Fruit fly (Drosophila melanogaster) whole organism, embryonic: ENCODE measurements around the gene CG43221.

Experiments used
- B-H1 ChIP-seq: fragments of 200-800 bp; sonication (Bioruptor generic); IDR thresholded peaks from 3 replicates; pipeline ENCODE4 v1.3.6; 2022; ENCODE audit warnings: missing biosample characterization, missing genetic modification characterization
- CG10366 ChIP-seq: fragments of 200-800 bp; sonication (Bioruptor generic); IDR thresholded peaks from 2 replicates; pipeline ENCODE4 v1.3.6; 2022; ENCODE audit warnings: missing biosample characterization, missing genetic modification characterization
- CG10654 ChIP-seq: fragments of 200-800 bp; sonication (Bioruptor generic); optimal IDR thresholded peaks from 2 replicates; lab custom pipeline; 2016; ENCODE audit warnings: missing biosample characterization, missing genetic modification characterization
- CG12104 ChIP-seq: fragments of 200-800 bp; sonication (Bioruptor generic); optimal IDR thresholded peaks from 3 replicates; lab custom pipeline; 2016; ENCODE audit warnings: missing biosample characterization, missing genetic modification characterization
- CG14860 ChIP-seq: fragments of 200-800 bp; sonication (Bioruptor generic); IDR thresholded peaks from 3 replicates; pipeline ENCODE4 v1.3.6; 2022; ENCODE audit warnings: missing biosample characterization, missing genetic modification characterization; ENCODE audit not compliant: partially characterized antibody
- CG15073 ChIP-seq: fragments of 200-800 bp; sonication (Bioruptor generic); optimal IDR thresholded peaks from 2 replicates; lab custom pipeline; 2016; ENCODE audit warnings: missing biosample characterization, missing genetic modification characterization
- CG17359 ChIP-seq: fragments of 200-800 bp; sonication (Bioruptor generic); optimal IDR thresholded peaks from 3 replicates; lab custom pipeline; 2018; ENCODE audit warnings: missing biosample characterization, mild to moderate bottlenecking, missing genetic modification characterization, moderate library complexity
- CG18764 ChIP-seq: fragments of 200-800 bp; sonication (Bioruptor generic); optimal IDR thresholded peaks from 3 replicates; lab custom pipeline; 2016; ENCODE audit warnings: missing biosample characterization, missing genetic modification characterization
- CG30431 ChIP-seq: fragments of 200-800 bp; sonication (Bioruptor generic); optimal IDR thresholded peaks from 2 replicates; lab custom pipeline; 2017; ENCODE audit warnings: missing biosample characterization, missing genetic modification characterization
- CG31365 ChIP-seq: fragments of 200-800 bp; sonication (Bioruptor generic); optimal IDR thresholded peaks from 2 replicates; lab custom pipeline; 2018; ENCODE audit warnings: missing biosample characterization, mild to moderate bottlenecking, missing genetic modification characterization
- CG32532 ChIP-seq: fragments of 200-800 bp; sonication (Bioruptor generic); IDR thresholded peaks from 2 replicates; pipeline ENCODE4 v1.3.6; 2022; ENCODE audit warnings: missing biosample characterization, missing genetic modification characterization
- CG32767 ChIP-seq: fragments of 200-800 bp; sonication (Bioruptor generic); IDR thresholded peaks from 2 replicates; pipeline ENCODE4 v1.3.6; 2022; ENCODE audit warnings: missing biosample characterization, missing genetic modification characterization
- CG33557 ChIP-seq: fragments of 200-800 bp; sonication (Bioruptor generic); optimal IDR thresholded peaks from 2 replicates; lab custom pipeline; 2019; ENCODE audit warnings: missing biosample characterization, mild to moderate bottlenecking, missing genetic modification characterization, moderate library complexity
- CG4360 ChIP-seq: fragments of 200-800 bp; sonication (Bioruptor generic); IDR thresholded peaks from 2 replicates; pipeline ENCODE4 v1.3.6; 2022; ENCODE audit warnings: missing biosample characterization, missing genetic modification characterization
- CG4820 ChIP-seq: fragments of 200-800 bp; sonication (Bioruptor generic); optimal IDR thresholded peaks from 3 replicates; lab custom pipeline; 2016; ENCODE audit warnings: missing biosample characterization, missing genetic modification characterization
- CG5245 ChIP-seq: fragments of 200-800 bp; sonication (Bioruptor generic); optimal IDR thresholded peaks from 3 replicates; lab custom pipeline; 2016; ENCODE audit warnings: missing biosample characterization, missing genetic modification characterization
- CG6272 ChIP-seq: fragments of 200-800 bp; sonication (Bioruptor generic); IDR thresholded peaks from 2 replicates; pipeline ENCODE4 v1.3.6; 2022; ENCODE audit warnings: missing biosample characterization, missing genetic modification characterization
- CG7271 ChIP-seq: fragments of 200-800 bp; sonication (Bioruptor generic); optimal IDR thresholded peaks from 2 replicates; lab custom pipeline; 2018; ENCODE audit warnings: missing biosample characterization, mild to moderate bottlenecking, missing genetic modification characterization, moderate library complexity
- CG8944 ChIP-seq: fragments of 200-800 bp; sonication (Bioruptor generic); optimal IDR thresholded peaks from 3 replicates; lab custom pipeline; 2016; ENCODE audit warnings: missing biosample characterization, missing genetic modification characterization
- CG9437 ChIP-seq: fragments of 200-800 bp; sonication (Bioruptor generic); optimal IDR thresholded peaks from 2 replicates; lab custom pipeline; 2018; ENCODE audit warnings: missing biosample characterization, mild to moderate bottlenecking, missing genetic modification characterization
- CG9817 ChIP-seq: fragments of 200-800 bp; sonication (Bioruptor generic); optimal IDR thresholded peaks from 2 replicates; lab custom pipeline; 2018; ENCODE audit warnings: missing biosample characterization, mild to moderate bottlenecking, missing genetic modification characterization, moderate library complexity
- D ChIP-seq, 2 experiments: fragments of 200-800 bp in 1 of 2; fragments of >200 bp in 1 of 2; sonication (Bioruptor generic) in 1 of 2; optimal IDR thresholded peaks; 2 replicates in 1 of 2; 3 replicates in 1 of 2; lab custom pipeline; 2017; ENCODE audit warnings: mild to moderate bottlenecking in 1 of 2, missing biosample characterization in 1 of 2, missing genetic modification characterization in 1 of 2, missing genetic modification reagents in 1 of 2
- Dll ChIP-seq: fragments of 200-800 bp; sonication (Bioruptor generic); IDR thresholded peaks from 4 replicates; pipeline ENCODE4 v1.3.6; 2022; ENCODE audit warnings: missing biosample characterization, missing genetic modification characterization; ENCODE audit not compliant: partially characterized antibody
- MESR4 ChIP-seq: fragments of 200-800 bp; sonication (Bioruptor generic); optimal IDR thresholded peaks from 2 replicates; lab custom pipeline; 2018; ENCODE audit warnings: missing biosample characterization, mild to moderate bottlenecking, missing genetic modification characterization, moderate library complexity
- Mad ChIP-seq: fragments of 200-800 bp; sonication (Bioruptor generic); optimal IDR thresholded peaks from 2 replicates; lab custom pipeline; 2016; ENCODE audit warnings: missing biosample characterization, missing genetic modification characterization
- NC2β ChIP-seq: fragments of 200-800 bp; sonication (Bioruptor generic); optimal IDR thresholded peaks from 2 replicates; lab custom pipeline; 2016; ENCODE audit warnings: missing biosample characterization, missing genetic modification characterization
- Pdp1 ChIP-seq, 2 experiments: fragments of 200-800 bp; sonication (Bioruptor generic); optimal IDR thresholded peaks; 3 replicates each; lab custom pipeline; 2016; ENCODE audit warnings: missing biosample characterization in 2 of 2, missing genetic modification characterization in 2 of 2, mild to moderate bottlenecking in 1 of 2, moderate library complexity in 1 of 2
- Scr ChIP-seq: fragments of 200-800 bp; sonication (Bioruptor generic); IDR thresholded peaks from 2 replicates; pipeline ENCODE4 v1.3.6; 2022; ENCODE audit warnings: missing biosample characterization, missing genetic modification characterization; ENCODE audit not compliant: partially characterized antibody
- Sox102F ChIP-seq: fragments of 200-800 bp; sonication (Bioruptor generic); optimal IDR thresholded peaks from 2 replicates; lab custom pipeline; 2018; ENCODE audit warnings: missing biosample characterization, mild to moderate bottlenecking, missing genetic modification characterization, moderate library complexity
- amos ChIP-seq: fragments of 200-800 bp; sonication (Bioruptor generic); IDR thresholded peaks from 2 replicates; pipeline ENCODE4 v1.3.6; 2022; ENCODE audit warnings: missing biosample characterization, missing genetic modification characterization; ENCODE audit not compliant: partially characterized antibody
- chm ChIP-seq: fragments of 200-800 bp; sonication (Bioruptor generic); IDR thresholded peaks from 2 replicates; pipeline ENCODE4 v1.3.6; 2022; ENCODE audit warnings: missing biosample characterization, missing genetic modification characterization
- ci ChIP-seq: fragments of 200-800 bp; sonication (Bioruptor generic); IDR thresholded peaks from 3 replicates; pipeline ENCODE4 v1.3.6; 2022; ENCODE audit warnings: missing biosample characterization, missing genetic modification characterization
- da ChIP-seq: fragments of 200-800 bp; sonication (Bioruptor generic); optimal IDR thresholded peaks from 2 replicates; lab custom pipeline; 2016; ENCODE audit warnings: missing biosample characterization, missing genetic modification characterization
- disco-r ChIP-seq: fragments of 200-800 bp; sonication (Bioruptor generic); optimal IDR thresholded peaks from 2 replicates; lab custom pipeline; 2016; ENCODE audit warnings: missing biosample characterization, missing genetic modification characterization
- gce ChIP-seq: fragments of 200-800 bp; sonication (Bioruptor generic); IDR thresholded peaks from 3 replicates; pipeline ENCODE4 v1.3.6; 2022; ENCODE audit warnings: missing biosample characterization, missing genetic modification characterization
- hth ChIP-seq: fragments of >200 bp; optimal IDR thresholded peaks from 2 replicates; lab custom pipeline; 2017; ENCODE audit warnings: inconsistent platforms
- jing ChIP-seq: fragments of 200-800 bp; sonication (Bioruptor generic); optimal IDR thresholded peaks from 2 replicates; lab custom pipeline; 2018; ENCODE audit warnings: missing biosample characterization, mild to moderate bottlenecking, missing genetic modification characterization
- kah ChIP-seq: fragments of 200-800 bp; sonication (Bioruptor generic); optimal IDR thresholded peaks from 2 replicates; lab custom pipeline; 2018; ENCODE audit warnings: missing biosample characterization, mild to moderate bottlenecking, missing genetic modification characterization
- knrl ChIP-seq: fragments of 200-800 bp; sonication (Bioruptor generic); IDR thresholded peaks from 3 replicates; pipeline ENCODE4 v1.3.6; 2022; ENCODE audit warnings: missing biosample characterization, missing genetic modification characterization; ENCODE audit not compliant: partially characterized antibody
- lab ChIP-seq: fragments of 200-800 bp; sonication (Bioruptor generic); optimal IDR thresholded peaks from 3 replicates; lab custom pipeline; 2017; ENCODE audit warnings: missing biosample characterization, missing genetic modification characterization, mild to moderate bottlenecking, moderate library complexity, missing genetic modification reagents
- lbe ChIP-seq: fragments of 200-800 bp; sonication (Bioruptor generic); optimal IDR thresholded peaks from 2 replicates; lab custom pipeline; 2016; ENCODE audit warnings: missing biosample characterization, mild to moderate bottlenecking, missing genetic modification characterization
- lmd ChIP-seq: fragments of 200-800 bp; sonication (Bioruptor generic); IDR thresholded peaks from 2 replicates; pipeline ENCODE4 v1.3.6; 2022; ENCODE audit warnings: missing biosample characterization, missing genetic modification characterization
- lola ChIP-seq, 3 experiments: fragments of >200 bp in 2 of 3; fragments of 200-800 bp in 1 of 3; sonication (Bioruptor generic) in 1 of 3; optimal IDR thresholded peaks; 2 replicates each; lab custom pipeline; 2017 to 2019; ENCODE audit warnings: missing biosample characterization in 3 of 3, missing genetic modification characterization in 3 of 3, mild to moderate bottlenecking in 1 of 3, moderate library complexity in 1 of 3
- maf-S ChIP-seq: fragments of 200-800 bp; sonication (Bioruptor generic); optimal IDR thresholded peaks from 2 replicates; lab custom pipeline; 2016; ENCODE audit warnings: missing biosample characterization, missing genetic modification characterization
- org-1 ChIP-seq: fragments of 200-800 bp; sonication (Bioruptor generic); optimal IDR thresholded peaks from 2 replicates; lab custom pipeline; 2017; ENCODE audit warnings: missing biosample characterization, missing genetic modification characterization
- pum ChIP-seq: fragments of 200-800 bp; sonication (Bioruptor generic); optimal IDR thresholded peaks from 2 replicates; lab custom pipeline; 2016; ENCODE audit warnings: missing biosample characterization, missing genetic modification characterization
- pzg ChIP-seq: fragments of 200-800 bp; sonication (Bioruptor generic); optimal IDR thresholded peaks from 3 replicates; lab custom pipeline; 2018; ENCODE audit warnings: missing biosample characterization, mild to moderate bottlenecking, missing genetic modification characterization, moderate library complexity
- sima ChIP-seq: fragments of 200-800 bp; sonication (Bioruptor generic); optimal IDR thresholded peaks from 2 replicates; lab custom pipeline; 2016; ENCODE audit warnings: missing biosample characterization, missing genetic modification characterization
- stc ChIP-seq: fragments of 200-800 bp; sonication (Bioruptor generic); IDR thresholded peaks from 2 replicates; pipeline ENCODE4 v1.3.6; 2022; ENCODE audit warnings: missing biosample characterization, missing genetic modification characterization
- tup ChIP-seq: fragments of 200-800 bp; sonication (Bioruptor generic); optimal IDR thresholded peaks from 2 replicates; lab custom pipeline; 2016; ENCODE audit warnings: missing biosample characterization, mild to moderate bottlenecking, missing genetic modification characterization, moderate library complexity
- vvl ChIP-seq: fragments of 200-800 bp; sonication (Bioruptor generic); IDR thresholded peaks from 2 replicates; pipeline ENCODE4 v1.3.6; 2022; ENCODE audit warnings: missing biosample characterization, missing genetic modification characterization

CG43221 gene

DNA sequence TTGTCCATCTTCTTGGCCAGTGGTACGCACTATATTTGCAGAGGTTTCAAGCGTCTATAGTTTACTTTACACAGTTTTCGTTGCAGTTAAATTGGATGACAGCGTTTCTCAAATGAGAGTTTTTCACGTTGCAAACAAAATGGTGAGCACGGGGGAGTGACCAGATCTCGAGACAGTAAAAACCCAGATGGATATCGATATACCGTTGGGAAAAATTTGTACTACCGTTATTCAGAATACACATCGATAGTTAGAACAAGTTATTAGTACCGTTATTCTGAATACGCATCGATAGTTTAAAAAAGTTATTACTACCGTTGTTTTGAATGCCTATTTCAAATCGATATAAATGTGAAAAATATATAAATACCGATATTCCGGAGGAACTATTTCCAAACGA lies 7.8 kb upstream of the CG43221 start, which contains the start of gene cass (continued):
- no peak for TF ChIP-seq CG10366
- TF ChIP-seq knrl (GFP tag; lab: Robert Waterston, UW): peak; percentile 91
- peak; percentile 93 for TF ChIP-seq Scr (GFP tag; lab: Robert Waterston, UW)
- no peak for TF ChIP-seq da (GFP tag; lab: Kevin White, UChicago)
- TF ChIP-seq CG5245: no peak
- TF ChIP-seq CG7271 (tag; lab: Kevin White, UChicago): peak; percentile 32
- no peak for TF ChIP-seq CG33557 (GFP tag; lab: Kevin White, UChicago)
- no peak for TF ChIP-seq CG9437 (GFP tag; lab: Kevin White, UChicago)
- TF ChIP-seq lola (GFP tag; optimal IDR thresholded peaks at IDR 0.05; lab: Kevin White, UChicago): no peak
- TF ChIP-seq kah: no peak
- no peak for TF ChIP-seq vvl (GFP tag; lab: Robert Waterston, UW)
- no peak for TF ChIP-seq Mad
- TF ChIP-seq CG18764 (GFP tag; lab: Kevin White, UChicago): no peak
- TF ChIP-seq chm (GFP tag; lab: Robert Waterston, UW): no peak
- no peak for TF ChIP-seq maf-S (GFP tag; lab: Kevin White, UChicago)
- TF ChIP-seq CG17359: no peak
- no peak for TF ChIP-seq jing (GFP tag; lab: Kevin White, UChicago)
- TF ChIP-seq CG31365 (tag; lab: Kevin White, UChicago): no peak
- peak; percentile 93 for TF ChIP-seq MESR4 (GFP tag; lab: Kevin White, UChicago)
- no peak for TF ChIP-seq Sox102F (GFP tag; lab: Kevin White, UChicago)
- no peak for TF ChIP-seq D (optimal IDR thresholded peaks at IDR 0.05; lab: Kevin White, UChicago)
- TF ChIP-seq D (GFP tag; optimal IDR thresholded peaks at IDR 0.05; lab: Kevin White, UChicago): no peak
- TF ChIP-seq org-1 (GFP tag; lab: Kevin White, UChicago): no peak
- peak; percentile 89 for TF ChIP-seq pzg (GFP tag; lab: Kevin White, UChicago)
- peak; percentile 84 for TF ChIP-seq CG14860 (GFP tag; lab: Robert Waterston, UW)
- 0 out of 2 replicates have a peak, but pooled peaks have one; percentile 17 for TF ChIP-seq CG32767 (GFP tag; lab: Robert Waterston, UW)
- no peak for TF ChIP-seq CG30431 (GFP tag; lab: Kevin White, UChicago)
- TF ChIP-seq amos (GFP tag; lab: Robert Waterston, UW): peak; percentile 95
- TF ChIP-seq CG4820: no peak
- no peak for TF ChIP-seq lmd
- TF ChIP-seq CG4360 (GFP tag; lab: Robert Waterston, UW): no peak
- TF ChIP-seq CG6272: no peak
- TF ChIP-seq stc (GFP tag; lab: Robert Waterston, UW): no peak
- no peak for TF ChIP-seq disco-r (GFP tag; lab: Kevin White, UChicago)
- TF ChIP-seq tup: no peak
- TF ChIP-seq Pdp1 (GFP tag; optimal IDR thresholded peaks at IDR 0.05; lab: Kevin White, UChicago): peak in 1 of 2 experiments; percentile 16
- TF ChIP-seq CG10654 (GFP tag; lab: Kevin White, UChicago): no peak
- TF ChIP-seq pum (GFP tag; lab: Kevin White, UChicago): no peak
- TF ChIP-seq B-H1 (GFP tag; lab: Robert Waterston, UW): no peak
- TF ChIP-seq gce (GFP tag; lab: Robert Waterston, UW): no peak
- TF ChIP-seq NC2β (GFP tag; lab: Kevin White, UChicago): no peak
- no peak for TF ChIP-seq lbe (GFP tag; lab: Kevin White, UChicago)
- no peak for TF ChIP-seq hth (lab: Kevin White, UChicago)
- no peak for TF ChIP-seq CG8944
- no peak for TF ChIP-seq lab (GFP tag; lab: Kevin White, UChicago)
- TF ChIP-seq Dll: peak; percentile 90
- TF ChIP-seq ci (GFP tag; lab: Robert Waterston, UW): no peak; the same call in 2 of the 3 replicates
- TF ChIP-seq CG15073 (GFP tag; lab: Kevin White, UChicago): no peak
- no peak for TF ChIP-seq sima (GFP tag; lab: Kevin White, UChicago)
- TF ChIP-seq CG32532: no peak
- TF ChIP-seq CG12104: no peak
- no peak for TF ChIP-seq CG9817
